Worm (Caenorhabditis elegans) whole organism, midembryonic: ENCODE results near the gene mdt-15.

ENCODE experiments used
- T22C8.4 ChIP-seq: fragments of 200-800 bp; sonication (Bioruptor generic); IDR thresholded peaks from 2 replicates; pipeline ENCODE4 v1.3.6; 2022; ENCODE audit warnings: missing genetic modification characterization, missing compliant biosample characterization
- cog-1 ChIP-seq: sonication (generic microtip); optimal IDR thresholded peaks from 2 replicates; lab custom pipeline; 2016; ENCODE audit warnings: missing genetic modification characterization, missing compliant biosample characterization
- flt-1 ChIP-seq: fragments of 200-800 bp; sonication (Bioruptor generic); IDR thresholded peaks from 2 replicates; pipeline ENCODE4 v1.3.6; 2022; ENCODE audit warnings: missing genetic modification characterization, missing compliant biosample characterization
- klf-2 ChIP-seq: fragments of 200-800 bp; sonication (Bioruptor generic); conservative IDR thresholded peaks from 2 replicates; pipeline ENCODE4 v1.3.6; 2022; ENCODE audit warnings: missing genetic modification reagents, missing genetic modification characterization, missing compliant biosample characterization
- med-1 ChIP-seq: sonication (generic microtip); optimal IDR thresholded peaks from 2 replicates; lab custom pipeline; 2017; ENCODE audit warnings: missing genetic modification characterization, mild to moderate bottlenecking, missing compliant biosample characterization, antibody characterized with exemption, missing genetic modification reagents; ENCODE audit not compliant: insufficient read depth
- ref-1 ChIP-seq: fragments of 200-800 bp; sonication (Bioruptor generic); conservative IDR thresholded peaks from 2 replicates; pipeline ENCODE4 v1.3.6; 2022; ENCODE audit warnings: missing genetic modification reagents, missing genetic modification characterization, missing compliant biosample characterization
- tab-1 ChIP-seq: fragments of 200-800 bp; sonication (Bioruptor generic); IDR thresholded peaks from 2 replicates; pipeline ENCODE4 v1.3.6; 2022; ENCODE audit warnings: missing genetic modification characterization, missing compliant biosample characterization
- ztf-23 ChIP-seq: fragments of 200-800 bp; sonication (Bioruptor generic); IDR thresholded peaks from 2 replicates; pipeline ENCODE4 v1.3.6; 2022; ENCODE audit warnings: missing genetic modification reagents, missing genetic modification characterization, missing compliant biosample characterization

DNA sequence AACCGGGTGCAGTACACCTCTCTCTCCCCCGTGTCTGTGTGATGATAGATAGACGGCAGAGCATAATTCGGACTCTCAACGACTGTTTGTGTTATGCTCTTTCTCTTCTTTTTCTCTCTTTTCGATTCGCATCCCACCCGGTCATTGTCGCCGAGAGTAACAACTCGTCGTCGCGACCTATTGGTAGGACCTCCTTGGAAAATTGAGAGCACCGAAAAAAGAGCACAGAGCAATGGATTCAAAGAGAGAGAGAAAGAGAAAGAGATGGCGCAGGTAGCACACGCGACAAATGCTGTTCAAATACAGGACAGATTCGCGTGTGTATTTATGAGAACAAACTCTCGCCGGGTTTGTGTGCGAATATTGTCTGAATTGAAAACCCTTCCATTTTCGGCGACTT, 10.1 kb upstream of the mdt-15 start:
- TF ChIP-seq med-1 (GFP tag; lab: Kevin White, UChicago): no peak
- no peak for TF ChIP-seq ztf-23 (GFP tag; lab: Robert Waterston, UW)
- TF ChIP-seq cog-1 (tag; lab: Kevin White, UChicago): no peak
- no peak for TF ChIP-seq flt-1 (GFP tag; lab: Robert Waterston, UW)
- TF ChIP-seq T22C8.4 (GFP tag; lab: Robert Waterston, UW): no peak
- TF ChIP-seq ref-1: no peak
- no peak for TF ChIP-seq tab-1 (GFP tag; lab: Robert Waterston, UW)
- TF ChIP-seq klf-2 (GFP tag; lab: Robert Waterston, UW): no peak
